Worm (Caenorhabditis elegans) whole organism, L1 larva: ENCODE data around the gene str-86.
A peak's percentile ranks its signal among the peaks of the same experiment; 100 is the strongest.

Experiments used
- C04F5.9 ChIP-seq: sonication (generic microtip); optimal IDR thresholded peaks from 2 replicates; lab custom pipeline; 2016; ENCODE audit warnings: missing genetic modification characterization, missing compliant biosample characterization
- F16B12.6 ChIP-seq: fragments of 150-350 bp; optimal IDR thresholded peaks from 2 replicates; lab custom pipeline; 2014; ENCODE audit warnings: missing biosample characterization, missing genetic modification characterization
- Y116A8C.19 ChIP-seq: sonication (generic microtip); optimal IDR thresholded peaks from 2 replicates; lab custom pipeline; 2016; ENCODE audit warnings: missing compliant biosample characterization, missing genetic modification characterization, borderline replicate concordance
- aha-1 ChIP-seq: fragments of 150-350 bp; optimal IDR thresholded peaks from 2 replicates; lab custom pipeline; 2014; ENCODE audit warnings: missing biosample characterization, missing genetic modification characterization
- blmp-1 ChIP-seq: fragments of 150-350 bp; optimal IDR thresholded peaks from 2 replicates; lab custom pipeline; 2014; ENCODE audit warnings: missing biosample characterization, missing genetic modification characterization
- ces-1 ChIP-seq: fragments of 150-350 bp; optimal IDR thresholded peaks from 2 replicates; lab custom pipeline; 2014; ENCODE audit warnings: missing biosample characterization, missing genetic modification reagents, missing genetic modification characterization
- dsc-1 ChIP-seq: sonication (generic microtip); optimal IDR thresholded peaks from 2 replicates; lab custom pipeline; 2016; ENCODE audit warnings: mild to moderate bottlenecking, missing genetic modification characterization, missing compliant biosample characterization
- efl-3 ChIP-seq: fragments of 200-800 bp; sonication (Bioruptor generic); optimal IDR thresholded peaks from 2 replicates; lab custom pipeline; 2018; ENCODE audit warnings: mild to moderate bottlenecking, missing genetic modification characterization, missing compliant biosample characterization
- egl-13 ChIP-seq: sonication (generic microtip); optimal IDR thresholded peaks from 2 replicates; lab custom pipeline; 2016; ENCODE audit warnings: missing genotype, missing genetic modification reagents, missing genetic modification characterization, missing compliant biosample characterization
- egl-27 ChIP-seq, 2 experiments: fragments of 150-350 bp in 1 of 2; sonication (generic microtip); optimal IDR thresholded peaks; 3 replicates each; lab custom pipeline; 2017 to 2018; ENCODE audit warnings: missing biosample characterization in 2 of 2, missing genetic modification characterization in 2 of 2, missing genetic modification reagents in 2 of 2
- elt-2 ChIP-seq: sonication (generic microtip); optimal IDR thresholded peaks from 2 replicates; lab custom pipeline; 2016; ENCODE audit warnings: missing genetic modification characterization, mild to moderate bottlenecking, inconsistent platforms, missing compliant biosample characterization, missing genetic modification reagents
- elt-3 ChIP-seq, 6 experiments: fragments of 150-350 bp in 1 of 6; sonication (generic microtip); optimal IDR thresholded peaks; 2 replicates each; lab custom pipeline; 2017 to 2018; ENCODE audit warnings: missing biosample characterization in 6 of 6, missing genetic modification characterization in 6 of 6, inconsistent platforms in 1 of 6
- ets-5 ChIP-seq: fragments of 200-800 bp; sonication (Bioruptor generic); IDR thresholded peaks from 2 replicates; pipeline ENCODE4 v1.3.6; 2022; ENCODE audit warnings: missing genetic modification characterization, missing compliant biosample characterization
- fkh-10 ChIP-seq: sonication (generic microtip); optimal IDR thresholded peaks from 2 replicates; lab custom pipeline; 2017; ENCODE audit warnings: missing biosample characterization, missing genetic modification reagents, missing genetic modification characterization
- fkh-4 ChIP-seq: sonication (generic microtip); optimal IDR thresholded peaks from 2 replicates; lab custom pipeline; 2016; ENCODE audit warnings: missing compliant biosample characterization, missing genetic modification characterization, borderline replicate concordance
- fos-1 ChIP-seq: fragments of 150-350 bp; optimal IDR thresholded peaks from 2 replicates; lab custom pipeline; 2014; ENCODE audit warnings: missing biosample characterization, missing genetic modification characterization
- grh-1 ChIP-seq: fragments of 200-800 bp; sonication (Bioruptor generic); IDR thresholded peaks from 2 replicates; pipeline ENCODE4 v1.3.6; 2022; ENCODE audit warnings: missing genetic modification reagents, missing genetic modification characterization, missing compliant biosample characterization
- hpl-2 ChIP-seq: fragments of 150-350 bp; optimal IDR thresholded peaks from 2 replicates; lab custom pipeline; 2014; ENCODE audit warnings: missing biosample characterization, missing genetic modification reagents, missing genetic modification characterization
- irx-1 ChIP-seq: sonication (generic microtip); optimal IDR thresholded peaks from 2 replicates; lab custom pipeline; 2016; ENCODE audit warnings: missing genetic modification characterization, missing compliant biosample characterization
- jun-1 ChIP-seq: fragments of 150-350 bp; optimal IDR thresholded peaks from 2 replicates; lab custom pipeline; 2014; ENCODE audit warnings: missing biosample characterization, missing genetic modification reagents, missing genetic modification characterization
- lin-14 ChIP-seq: fragments of 200-800 bp; sonication (Bioruptor generic); optimal IDR thresholded peaks from 2 replicates; lab custom pipeline; 2018; ENCODE audit warnings: mild to moderate bottlenecking, missing genetic modification characterization, moderate library complexity, missing compliant biosample characterization
- lin-35 ChIP-seq, 2 experiments: fragments of 150-350 bp; optimal IDR thresholded peaks; 2 replicates each; lab custom pipeline; 2014; ENCODE audit warnings: missing biosample characterization in 2 of 2, missing genetic modification characterization in 2 of 2, missing genetic modification reagents in 2 of 2
- lin-39 ChIP-seq: fragments of 150-350 bp; optimal IDR thresholded peaks from 2 replicates; lab custom pipeline; 2014; ENCODE audit warnings: missing biosample characterization, missing genetic modification reagents, missing genetic modification characterization
- lsy-2 ChIP-seq, 2 experiments: fragments of 150-350 bp; optimal IDR thresholded peaks; 2 replicates each; lab custom pipeline; 2014; ENCODE audit warnings: missing biosample characterization in 2 of 2, missing genetic modification characterization in 2 of 2
- mef-2 ChIP-seq: fragments of 150-350 bp; optimal IDR thresholded peaks from 2 replicates; lab custom pipeline; 2014; ENCODE audit warnings: missing biosample characterization, missing genetic modification characterization
- nhr-19 ChIP-seq: fragments of 200-800 bp; sonication (Bioruptor generic); conservative IDR thresholded peaks from 2 replicates; pipeline ENCODE4 v1.3.6; 2022; ENCODE audit warnings: missing genetic modification characterization, missing compliant biosample characterization
- nhr-20 ChIP-seq: sonication (generic microtip); optimal IDR thresholded peaks from 2 replicates; lab custom pipeline; 2016; ENCODE audit warnings: mild to moderate bottlenecking, missing genetic modification characterization, missing compliant biosample characterization
- nhr-28 ChIP-seq: fragments of 150-350 bp; optimal IDR thresholded peaks from 2 replicates; lab custom pipeline; 2014; ENCODE audit warnings: missing biosample characterization, missing genetic modification characterization
- nhr-71 ChIP-seq: sonication (generic microtip); optimal IDR thresholded peaks from 2 replicates; lab custom pipeline; 2016; ENCODE audit warnings: mild to moderate bottlenecking, missing genetic modification characterization, moderate library complexity, missing compliant biosample characterization
- nhr-77 ChIP-seq: fragments of 150-350 bp; optimal IDR thresholded peaks from 2 replicates; lab custom pipeline; 2014; ENCODE audit warnings: missing biosample characterization, missing genetic modification characterization
- nhr-84 ChIP-seq: sonication (generic microtip); optimal IDR thresholded peaks from 2 replicates; lab custom pipeline; 2017; ENCODE audit warnings: missing biosample characterization, missing genetic modification characterization
- nhr-85 ChIP-seq: sonication (generic microtip); peaks from one replicate; lab custom pipeline; 2016; ENCODE audit warnings: missing genetic modification characterization, inconsistent platforms, missing compliant biosample characterization
- nhr-90 ChIP-seq: sonication (generic microtip); optimal IDR thresholded peaks from 2 replicates; lab custom pipeline; 2016; ENCODE audit warnings: mild to moderate bottlenecking, missing genetic modification characterization, missing compliant biosample characterization; ENCODE audit not compliant: poor library complexity
- pag-3 ChIP-seq: sonication (generic microtip); optimal IDR thresholded peaks from 2 replicates; lab custom pipeline; 2017; ENCODE audit warnings: missing genetic modification characterization, mild to moderate bottlenecking, missing compliant biosample characterization, antibody characterized with exemption, borderline replicate concordance; ENCODE audit not compliant: insufficient read depth
- pax-3 ChIP-seq: fragments of 200-800 bp; sonication (Bioruptor generic); optimal IDR thresholded peaks from 2 replicates; lab custom pipeline; 2018; ENCODE audit warnings: mild to moderate bottlenecking, missing genetic modification characterization, moderate library complexity, missing compliant biosample characterization
- pqm-1 ChIP-seq: sonication (generic microtip); optimal IDR thresholded peaks from 3 replicates; lab custom pipeline; 2017; ENCODE audit warnings: missing biosample characterization, missing genetic modification characterization
- snpc-4 ChIP-seq: fragments of 150-350 bp; optimal IDR thresholded peaks from 2 replicates; lab custom pipeline; 2014; ENCODE audit warnings: missing biosample characterization, missing genetic modification characterization
- snu-23 ChIP-seq: sonication (generic microtip); optimal IDR thresholded peaks from 2 replicates; lab custom pipeline; 2016; ENCODE audit warnings: missing genetic modification characterization, missing compliant biosample characterization
- sptf-1 ChIP-seq: fragments of 150-350 bp; optimal IDR thresholded peaks from 2 replicates; lab custom pipeline; 2014; ENCODE audit warnings: missing biosample characterization, missing genetic modification characterization
- sup-37 ChIP-seq: fragments of 200-800 bp; sonication (Bioruptor generic); optimal IDR thresholded peaks from 2 replicates; lab custom pipeline; 2018; ENCODE audit warnings: mild to moderate bottlenecking, missing genetic modification characterization, missing compliant biosample characterization
- tbx-2 ChIP-seq: sonication (generic microtip); optimal IDR thresholded peaks from 2 replicates; lab custom pipeline; 2016; ENCODE audit warnings: missing genetic modification characterization, missing compliant biosample characterization
- tlp-1 ChIP-seq: fragments of 150-350 bp; optimal IDR thresholded peaks from 2 replicates; lab custom pipeline; 2014; ENCODE audit warnings: missing biosample characterization, missing genetic modification characterization
- unc-130 ChIP-seq: fragments of 150-350 bp; optimal IDR thresholded peaks from 2 replicates; lab custom pipeline; 2017; ENCODE audit warnings: missing biosample characterization, missing genetic modification characterization, inconsistent platforms
- vab-15 ChIP-seq: sonication (generic microtip); optimal IDR thresholded peaks from 2 replicates; lab custom pipeline; 2017; ENCODE audit warnings: missing genotype, mild to moderate bottlenecking, missing genetic modification characterization, missing compliant biosample characterization
- xbp-1 ChIP-seq: sonication (generic microtip); optimal IDR thresholded peaks from 2 replicates; lab custom pipeline; 2016; ENCODE audit warnings: missing genetic modification characterization, missing compliant biosample characterization
- zip-4 ChIP-seq: fragments of 200-800 bp; sonication (Bioruptor generic); optimal IDR thresholded peaks from 2 replicates; lab custom pipeline; 2018; ENCODE audit warnings: mild to moderate bottlenecking, missing genetic modification characterization, moderate library complexity, missing compliant biosample characterization
- ztf-11 ChIP-seq, 2 experiments: sonication (generic microtip); optimal IDR thresholded peaks; 2 replicates each; lab custom pipeline; 2016 to 2017; ENCODE audit warnings: missing genetic modification characterization in 2 of 2, missing biosample characterization in 1 of 2, missing compliant biosample characterization in 1 of 2
- ztf-4 ChIP-seq: fragments of 150-350 bp; optimal IDR thresholded peaks from 2 replicates; lab custom pipeline; 2014; ENCODE audit warnings: missing biosample characterization, missing genetic modification characterization

The str-86 gene

DNA sequence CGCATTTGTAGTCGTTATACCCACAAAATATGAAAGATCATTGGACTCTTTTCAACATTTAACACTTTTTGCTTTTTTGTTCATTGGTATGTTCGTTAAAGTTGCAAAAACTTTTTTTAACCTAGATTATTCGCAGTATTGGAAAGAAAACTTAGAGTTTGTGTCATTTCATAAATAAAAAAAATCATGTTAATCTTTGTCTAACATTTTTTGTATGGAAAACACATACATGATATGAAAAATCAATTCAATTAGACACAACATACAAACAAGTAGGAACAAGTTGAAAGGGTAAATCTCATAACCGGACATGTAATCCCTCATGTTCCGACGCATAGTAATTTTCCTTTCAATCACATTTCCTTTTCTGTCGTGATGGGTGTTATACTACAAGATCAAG is 17.7 kb upstream of the str-86 start, which contains the start of gene F59E11.2:
Gene F59E11.2, plus strand, starts transcription at position 301 of the 400 bp plus-strand sequence.
- TF ChIP-seq nhr-20 (no peak), F16B12.6 (tag; lab: Kevin White, UChicago) (no peak), nhr-85 (no peak), pqm-1 (tag; lab: Kevin White, UChicago) (no peak), pax-3 (no peak), fos-1 (tag; lab: Kevin White, UChicago) (no peak), nhr-84 (tag; lab: Kevin White, UChicago) (no peak)
- TF ChIP-seq, all 84 proteins: peak for 0

- TF ChIP-seq grh-1 (GFP tag; lab: Robert Waterston, UW) (no peak), nhr-71 (tag; lab: Kevin White, UChicago) (no peak), sptf-1 (tag; lab: Kevin White, UChicago) (no peak), lin-35 (GFP tag; optimal IDR thresholded peaks at IDR 0.05; lab: Kevin White, UChicago) (no peak), nhr-85 (no peak), vab-15 (no peak), pag-3 (tag; lab: Kevin White, UChicago) (no peak), zip-4 (GFP tag; lab: Kevin White, UChicago) (no peak), pax-3 (no peak), ztf-11 (tag; optimal IDR thresholded peaks at IDR 0.05; lab: Kevin White, UChicago) (no peak), efl-3 (GFP tag; lab: Kevin White, UChicago) (no peak), fkh-10 (GFP tag; lab: Kevin White, UChicago) (no peak), jun-1 (tag; lab: Kevin White, UChicago) (no peak), sup-37 (GFP tag; lab: Kevin White, UChicago) (no peak), xbp-1 (no peak), irx-1 (tag; lab: Kevin White, UChicago) (no peak), lsy-2 (tag; optimal IDR thresholded peaks at IDR 0.05; lab: Kevin White, UChicago) (no peak), egl-27 (tag; optimal IDR thresholded peaks at IDR 0.05; lab: Kevin White, UChicago) (no peak)
Observed at ce11 chrV:8994801-8995200, 11.3 kb upstream of the str-86 start, which contains the start of gene F59E11.5. Gene F59E11.5, plus strand, starts transcription at chrV:8995101.

DNA sequence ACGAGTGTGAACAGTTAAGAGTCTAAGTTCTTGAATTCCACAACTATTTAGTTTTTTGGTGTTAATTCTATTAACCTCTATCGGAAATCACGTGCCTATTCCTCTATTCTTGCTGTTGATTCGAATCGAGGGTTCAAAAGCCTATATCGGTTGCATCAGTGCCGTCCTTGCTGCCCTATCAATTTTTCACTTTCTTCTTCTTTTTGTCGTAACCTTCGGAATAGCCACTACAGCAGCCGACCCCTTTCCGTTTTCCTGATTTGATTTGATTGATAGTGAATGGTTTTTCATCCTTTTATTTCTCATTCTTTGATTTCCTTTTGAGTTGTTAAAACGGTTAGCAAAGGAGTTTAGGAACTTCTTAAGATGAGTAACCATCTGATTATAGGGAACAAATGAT is 10.8 kb upstream of the str-86 start:
- TF ChIP-seq nhr-20 = peak; percentile 63
- TF ChIP-seq pqm-1 (tag; lab: Kevin White, UChicago) = no peak
- no peak for TF ChIP-seq mef-2 (tag; lab: Kevin White, UChicago)
- no peak for TF ChIP-seq tlp-1
- no peak for TF ChIP-seq pax-3
- TF ChIP-seq dsc-1 (tag; lab: Kevin White, UChicago) = no peak
- peak; percentile 96 for TF ChIP-seq blmp-1 (tag; lab: Kevin White, UChicago)
- TF ChIP-seq ztf-4 = no peak
- no peak for TF ChIP-seq C04F5.9 (tag; lab: Kevin White, UChicago)
- TF ChIP-seq nhr-77 = no peak
- TF ChIP-seq snu-23 = peak; percentile 48
- no peak for TF ChIP-seq irx-1 (tag; lab: Kevin White, UChicago)
- TF ChIP-seq elt-3 (tag; optimal IDR thresholded peaks at IDR 0.05; lab: Kevin White, UChicago) = peak in 4 of 6 experiments; percentile 44 to 91 (median 86)
- TF ChIP-seq unc-130 (tag; lab: Kevin White, UChicago) = peak; percentile 23
- TF ChIP-seq Y116A8C.19 (tag; lab: Kevin White, UChicago) = no peak
- TF ChIP-seq nhr-28 (tag; lab: Kevin White, UChicago) = no peak
- TF ChIP-seq nhr-85 = peak; percentile 93
- TF ChIP-seq egl-27 (tag; optimal IDR thresholded peaks at IDR 0.05; lab: Kevin White, UChicago) = no peak
- peak in 1 of 2 experiments; percentile 3 for TF ChIP-seq lsy-2 (tag; optimal IDR thresholded peaks at IDR 0.05; lab: Kevin White, UChicago)
- TF ChIP-seq ztf-11 (tag; optimal IDR thresholded peaks at IDR 0.05; lab: Kevin White, UChicago) = no peak
- no peak for TF ChIP-seq ets-5 (GFP tag; lab: Robert Waterston, UW)
- TF ChIP-seq hpl-2 (GFP tag; lab: Kevin White, UChicago) = no peak
- no peak for TF ChIP-seq snpc-4
- no peak for TF ChIP-seq fkh-4 (tag; lab: Kevin White, UChicago)
- TF ChIP-seq nhr-90 = peak; percentile 35
- TF ChIP-seq tbx-2 (tag; lab: Kevin White, UChicago) = peak; percentile 23
- TF ChIP-seq ces-1 (GFP tag; lab: Kevin White, UChicago) = no peak
- no peak for TF ChIP-seq elt-2 (tag; lab: Kevin White, UChicago)
- peak; percentile 11 for TF ChIP-seq nhr-19
- TF ChIP-seq lin-39 = no peak
- TF ChIP-seq egl-13 (tag; lab: Kevin White, UChicago) = no peak
- TF ChIP-seq aha-1 (tag; lab: Kevin White, UChicago) = no peak
- TF ChIP-seq nhr-71 (tag; lab: Kevin White, UChicago) = peak; percentile 30
- TF ChIP-seq fkh-10 (GFP tag; lab: Kevin White, UChicago) = no peak
- TF ChIP-seq lin-14 (GFP tag; lab: Kevin White, UChicago) = peak; percentile 61
